Worm (Caenorhabditis elegans): Measurements from ENCODE around the gene Y43C5A.2.

ce11 chrIV:10284194-10284910 lies 14.7 kb downstream of the Y43C5A.2 start, which contains the start of gene rad-51:
- TF ChIP-seq pqm-1 (tag; optimal IDR thresholded peaks at IDR 0.05) (no peak), hlh-13 (GFP tag; optimal IDR thresholded peaks at IDR 0.05) (no peak), ceh-34 (tag; optimal IDR thresholded peaks at IDR 0.05) (peak; percentile 12), zip-5 (tag; optimal IDR thresholded peaks at IDR 0.05) (no peak), elt-4 (tag; optimal IDR thresholded peaks at IDR 0.05) (no peak), elt-2 (tag; optimal IDR thresholded peaks at IDR 0.05) (no peak)
